Worm (Caenorhabditis elegans) whole organism, L4/young adult: ENCODE data around the gene clec-264.

Experiments
- W03F9.2 ChIP-seq: fragments of 150-350 bp; optimal IDR thresholded peaks from 2 replicates; lab custom pipeline; 2014; ENCODE audit warnings: missing biosample characterization, missing genetic modification characterization
- dao-5 ChIP-seq: sonication (generic microtip); optimal IDR thresholded peaks from 2 replicates; lab custom pipeline; 2016; ENCODE audit warnings: missing genotype, missing genetic modification characterization, moderate library complexity, missing compliant biosample characterization
- him-1 ChIP-seq: sonication (generic microtip); optimal IDR thresholded peaks from 2 replicates; lab custom pipeline; 2016; ENCODE audit warnings: missing genotype, missing genetic modification reagents, missing genetic modification characterization, missing compliant biosample characterization

The clec-264 gene

ce11 chrV:20850580-20850979 lies at the start of gene clec-264:
Gene clec-264 (minus strand): TSS chrV:20850701.
- TF ChIP-seq dao-5 (tag; lab: Kevin White, UChicago): no peak
- no peak for TF ChIP-seq W03F9.2
- no peak for TF ChIP-seq him-1 (tag; lab: Kevin White, UChicago)

ce11 chrV:20891871-20892270 lies 41.4 kb upstream of the clec-264 start:
- TF ChIP-seq dao-5 (tag; lab: Kevin White, UChicago) (no peak), him-1 (tag; lab: Kevin White, UChicago) (no peak), W03F9.2 (no peak)

ce11 chrV:20879069-20879667 lies 28.7 kb upstream of the clec-264 start, which contains the start of gene unc-80:
Gene unc-80 (plus strand): TSS chrV:20879601.
- TF ChIP-seq him-1 (tag; lab: Kevin White, UChicago): peak; percentile 65
- TF ChIP-seq W03F9.2: no peak

ce11 chrV:20875324-20875723 lies 24.8 kb upstream of the clec-264 start:
- TF ChIP-seq him-1 (tag; lab: Kevin White, UChicago) (no peak), W03F9.2 (no peak), dao-5 (tag; lab: Kevin White, UChicago) (no peak)

ce11 chrV:20873144-20873543 lies 22.6 kb upstream of the clec-264 start:
- TF ChIP-seq W03F9.2 (no peak), dao-5 (tag; lab: Kevin White, UChicago) (no peak), him-1 (tag; lab: Kevin White, UChicago) (no peak)

ce11 chrV:20871194-20871593 lies 20.7 kb upstream of the clec-264 start:
- TF ChIP-seq dao-5 (tag; lab: Kevin White, UChicago): no peak
- no peak for TF ChIP-seq W03F9.2
- no peak for TF ChIP-seq him-1 (tag; lab: Kevin White, UChicago)

ce11 chrV:20870633-20871032 lies 20.1 kb upstream of the clec-264 start:
- TF ChIP-seq him-1 (tag; lab: Kevin White, UChicago) (no peak), dao-5 (tag; lab: Kevin White, UChicago) (no peak), W03F9.2 (no peak)

ce11 chrV:20868329-20868728 lies 17.8 kb upstream of the clec-264 start, which contains the start of gene F31D4.8:
Gene F31D4.8 (minus strand): TSS chrV:20868429.
- TF ChIP-seq W03F9.2: no peak
- no peak for TF ChIP-seq dao-5 (tag; lab: Kevin White, UChicago)
- TF ChIP-seq him-1 (tag; lab: Kevin White, UChicago): no peak

- TF ChIP-seq W03F9.2: peak; percentile 33
- TF ChIP-seq dao-5 (tag; lab: Kevin White, UChicago): no peak
- TF ChIP-seq him-1 (tag; lab: Kevin White, UChicago): no peak
Observed at ce11 chrV:20866406-20866805, 15.9 kb upstream of the clec-264 start.

- TF ChIP-seq W03F9.2 (no peak), him-1 (tag; lab: Kevin White, UChicago) (no peak), dao-5 (tag; lab: Kevin White, UChicago) (no peak)
Observed at ce11 chrV:20862681-20863080, 12.2 kb upstream of the clec-264 start, which contains the start of gene twk-35. Gene twk-35 (plus strand): TSS chrV:20862981.

ce11 chrV:20861080-20861479 lies 10.6 kb upstream of the clec-264 start, which contains the start of gene try-4:
Gene try-4 (minus strand): TSS chrV:20861153.
- TF ChIP-seq him-1 (tag; lab: Kevin White, UChicago): no peak
- TF ChIP-seq dao-5 (tag; lab: Kevin White, UChicago): no peak
- no peak for TF ChIP-seq W03F9.2

- no peak for TF ChIP-seq him-1 (tag; lab: Kevin White, UChicago)
- no peak for TF ChIP-seq dao-5 (tag; lab: Kevin White, UChicago)
- no peak for TF ChIP-seq W03F9.2
Observed at ce11 chrV:20853581-20854161, 3.2 kb upstream of the clec-264 start, which contains the start of gene F31D4.5. Gene F31D4.5 (plus strand): TSS chrV:20854071.

ce11 chrV:20851847-20852386 lies 1.4 kb upstream of the clec-264 start, which contains the start of gene ndua-1:
Gene ndua-1 (minus strand): TSS chrV:20851897.
- peak; percentile 60 for TF ChIP-seq W03F9.2
- no peak for TF ChIP-seq him-1 (tag; lab: Kevin White, UChicago)
- no peak for TF ChIP-seq dao-5 (tag; lab: Kevin White, UChicago)

- peak; percentile 24 for TF ChIP-seq W03F9.2
- TF ChIP-seq dao-5 (tag; lab: Kevin White, UChicago): no peak
Observed at ce11 chrV:20847743-20848229, 2.7 kb downstream of the clec-264 start.
